Worm (Caenorhabditis elegans) whole organism, L2 larva: ENCODE data around the gene nasp-1.
A peak's percentile ranks its signal among the peaks of the same experiment; 100 is the strongest.

Experiments used
- C34F6.9 ChIP-seq: fragments of 150-350 bp; optimal IDR thresholded peaks from 2 replicates; lab custom pipeline; 2014; ENCODE audit warnings: missing biosample characterization, missing genetic modification characterization
- F13H6.1 ChIP-seq: sonication (generic microtip); optimal IDR thresholded peaks from 2 replicates; lab custom pipeline; 2016; ENCODE audit warnings: missing genetic modification characterization, missing compliant biosample characterization
- ZK546.5 ChIP-seq: sonication (generic microtip); optimal IDR thresholded peaks from 2 replicates; lab custom pipeline; 2017; ENCODE audit warnings: missing biosample characterization, missing genetic modification characterization
- alr-1 ChIP-seq: fragments of 150-350 bp; optimal IDR thresholded peaks from 2 replicates; lab custom pipeline; 2014; ENCODE audit warnings: missing biosample characterization, missing genetic modification characterization
- aly-2 ChIP-seq: fragments of 150-350 bp; optimal IDR thresholded peaks from 2 replicates; lab custom pipeline; 2014; ENCODE audit warnings: missing biosample characterization, missing genetic modification characterization
- ama-1 ChIP-seq: fragments of 150-350 bp; optimal IDR thresholded peaks from 2 replicates; lab custom pipeline; 2018; ENCODE audit warnings: inconsistent platforms
- blmp-1 ChIP-seq: sonication (generic microtip); optimal IDR thresholded peaks from 2 replicates; lab custom pipeline; 2017; ENCODE audit warnings: missing genetic modification characterization, mild to moderate bottlenecking, missing compliant biosample characterization, antibody characterized with exemption, moderate library complexity; ENCODE audit not compliant: insufficient read depth
- ceh-16 ChIP-seq: fragments of 150-350 bp; optimal IDR thresholded peaks from 2 replicates; lab custom pipeline; 2014; ENCODE audit warnings: missing biosample characterization, missing genetic modification characterization
- crh-2 ChIP-seq: sonication (generic microtip); optimal IDR thresholded peaks from 2 replicates; lab custom pipeline; 2017; ENCODE audit warnings: missing biosample characterization, missing genetic modification characterization
- dmd-4 ChIP-seq: sonication (generic microtip); optimal IDR thresholded peaks from 2 replicates; lab custom pipeline; 2017; ENCODE audit warnings: missing biosample characterization, missing genetic modification characterization
- egl-27 ChIP-seq: sonication (generic microtip); optimal IDR thresholded peaks from 3 replicates; lab custom pipeline; 2017; ENCODE audit warnings: missing biosample characterization, missing genetic modification reagents, missing genetic modification characterization
- fos-1 ChIP-seq: fragments of 150-350 bp; optimal IDR thresholded peaks from 2 replicates; lab custom pipeline; 2014; ENCODE audit warnings: missing biosample characterization, missing genetic modification characterization
- gmeb-1 ChIP-seq: fragments of 150-350 bp; optimal IDR thresholded peaks from 2 replicates; lab custom pipeline; 2014; ENCODE audit warnings: missing biosample characterization, missing genetic modification characterization
- lin-11 ChIP-seq: fragments of 150-350 bp; sonication (generic microtip); optimal IDR thresholded peaks from 2 replicates; lab custom pipeline; 2014; ENCODE audit warnings: missing biosample characterization, missing genetic modification characterization, inconsistent platforms, mixed read lengths
- lin-13 ChIP-seq: fragments of 150-350 bp; optimal IDR thresholded peaks from 2 replicates; lab custom pipeline; 2014; ENCODE audit warnings: missing biosample characterization, missing genetic modification reagents, missing genetic modification characterization
- lin-39 ChIP-seq: fragments of 150-350 bp; optimal IDR thresholded peaks from 2 replicates; lab custom pipeline; 2014; ENCODE audit warnings: missing biosample characterization, missing genetic modification reagents, missing genetic modification characterization
- lsy-2 ChIP-seq, 2 experiments: fragments of 150-350 bp in 1 of 2; sonication (generic microtip) in 1 of 2; optimal IDR thresholded peaks; 2 replicates each; lab custom pipeline; 2014 to 2017; ENCODE audit warnings: missing biosample characterization in 2 of 2, missing genetic modification characterization in 2 of 2
- mbf-1 ChIP-seq: sonication (generic microtip); optimal IDR thresholded peaks from 2 replicates; lab custom pipeline; 2017; ENCODE audit warnings: missing biosample characterization, missing genetic modification characterization
- mdl-1 ChIP-seq, 2 experiments: fragments of 150-350 bp in 1 of 2; sonication (generic microtip) in 1 of 2; optimal IDR thresholded peaks; 2 replicates each; lab custom pipeline; 2017; ENCODE audit warnings: missing biosample characterization in 2 of 2, missing genetic modification characterization in 2 of 2
- nhr-129 ChIP-seq: fragments of 150-350 bp; optimal IDR thresholded peaks from 2 replicates; lab custom pipeline; 2014; ENCODE audit warnings: missing biosample characterization, missing genetic modification characterization
- nhr-21 ChIP-seq: fragments of 150-350 bp; optimal IDR thresholded peaks from 2 replicates; lab custom pipeline; 2014; ENCODE audit warnings: missing biosample characterization, missing genetic modification characterization
- nhr-77 ChIP-seq: fragments of 150-350 bp; optimal IDR thresholded peaks from 2 replicates; lab custom pipeline; 2014; ENCODE audit warnings: missing biosample characterization, missing genetic modification characterization
- peb-1 ChIP-seq: fragments of 150-350 bp; optimal IDR thresholded peaks from 2 replicates; lab custom pipeline; 2014; ENCODE audit warnings: missing biosample characterization, missing genetic modification characterization
- sma-3 ChIP-seq: sonication (generic microtip); optimal IDR thresholded peaks from 2 replicates; lab custom pipeline; 2016; ENCODE audit warnings: missing genetic modification reagents, missing genetic modification characterization, missing compliant biosample characterization
- sma-9 ChIP-seq, 2 experiments: fragments of 150-350 bp in 1 of 2; sonication (generic microtip) in 1 of 2; optimal IDR thresholded peaks; 2 replicates each; lab custom pipeline; 2014 to 2016; ENCODE audit warnings: missing genetic modification characterization in 2 of 2, mild to moderate bottlenecking in 1 of 2, missing biosample characterization in 1 of 2, missing compliant biosample characterization in 1 of 2, missing genetic modification reagents in 1 of 2, moderate library complexity in 1 of 2
- snpc-4 ChIP-seq: fragments of 150-350 bp; optimal IDR thresholded peaks from 2 replicates; lab custom pipeline; 2014; ENCODE audit warnings: missing biosample characterization, missing genetic modification characterization

nasp-1 gene

ce11 chrII:11149866-11150685, 43.7 kb downstream of the nasp-1 start:
- TF ChIP-seq fos-1 (tag; lab: Kevin White, UChicago) (peak; percentile 4), lin-39 (no peak), aly-2 (tag; lab: Kevin White, UChicago) (no peak), lin-13 (GFP tag; lab: Kevin White, UChicago) (peak; percentile 8), gmeb-1 (tag; lab: Kevin White, UChicago) (peak; percentile 40), sma-9 (GFP tag; optimal IDR thresholded peaks at IDR 0.05; lab: Kevin White, UChicago) (peak; percentile 45), sma-9 (tag; optimal IDR thresholded peaks at IDR 0.05; lab: Kevin White, UChicago) (no peak), nhr-129 (tag; lab: Kevin White, UChicago) (peak; percentile 26)
- TF ChIP-seq, all 48 proteins: peak for 5

ce11 chrII:11150976-11151375, 44.6 kb downstream of the nasp-1 start:
- TF ChIP-seq mdl-1 (tag; optimal IDR thresholded peaks at IDR 0.05; lab: Kevin White, UChicago) (no peak), crh-2 (tag; lab: Kevin White, UChicago) (peak; percentile 62), blmp-1 (tag; lab: Kevin White, UChicago) (no peak), F13H6.1 (tag; lab: Kevin White, UChicago) (peak; percentile 69), nhr-21 (tag; lab: Kevin White, UChicago) (no peak), sma-9 (GFP tag; optimal IDR thresholded peaks at IDR 0.05; lab: Kevin White, UChicago) (peak; percentile 63), sma-9 (tag; optimal IDR thresholded peaks at IDR 0.05; lab: Kevin White, UChicago) (no peak), gmeb-1 (tag; lab: Kevin White, UChicago) (peak; percentile 53), lin-11 (tag; lab: Kevin White, UChicago) (no peak), lsy-2 (tag; optimal IDR thresholded peaks at IDR 0.05; lab: Kevin White, UChicago) (peak in 1 of 2 experiments; percentile 2), nhr-129 (tag; lab: Kevin White, UChicago) (no peak), sma-3 (GFP tag; lab: Kevin White, UChicago) (peak; percentile 40), fos-1 (tag; lab: Kevin White, UChicago) (peak; percentile 56), ceh-16 (no peak), ama-1 (lab: Kevin White, UChicago) (peak; percentile 0)
- TF ChIP-seq, all 48 proteins: peak for 8

ce11 chrII:11152495-11152894, 46.1 kb downstream of the nasp-1 start, which contains the start of gene pqm-1:
Gene pqm-1 (minus strand): TSS chrII:11152595.
- TF ChIP-seq gmeb-1 (tag; lab: Kevin White, UChicago) (no peak), nhr-21 (tag; lab: Kevin White, UChicago) (no peak), dmd-4 (tag; lab: Kevin White, UChicago) (no peak), ZK546.5 (tag; lab: Kevin White, UChicago) (no peak), nhr-77 (tag; lab: Kevin White, UChicago) (no peak), mbf-1 (tag; lab: Kevin White, UChicago) (no peak), blmp-1 (tag; lab: Kevin White, UChicago) (no peak), nhr-129 (tag; lab: Kevin White, UChicago) (no peak), alr-1 (tag; lab: Kevin White, UChicago) (no peak), snpc-4 (tag; lab: Kevin White, UChicago) (no peak), F13H6.1 (tag; lab: Kevin White, UChicago) (no peak), crh-2 (tag; lab: Kevin White, UChicago) (no peak), ceh-16 (no peak), C34F6.9 (tag; lab: Kevin White, UChicago) (no peak)

ce11 chrII:11153080-11153479, 46.7 kb downstream of the nasp-1 start:
- TF ChIP-seq sma-9 (GFP tag; optimal IDR thresholded peaks at IDR 0.05; lab: Kevin White, UChicago) (peak; percentile 33), sma-9 (tag; optimal IDR thresholded peaks at IDR 0.05; lab: Kevin White, UChicago) (no peak), egl-27 (tag; lab: Kevin White, UChicago) (no peak), fos-1 (tag; lab: Kevin White, UChicago) (peak; percentile 55)

ce11 chrII:11153800-11154199, 47.4 kb downstream of the nasp-1 start:
- TF ChIP-seq fos-1 (tag; lab: Kevin White, UChicago) (peak; percentile 68), blmp-1 (tag; lab: Kevin White, UChicago) (peak; percentile 13), peb-1 (tag; lab: Kevin White, UChicago) (no peak)

- TF ChIP-seq F13H6.1 (tag; lab: Kevin White, UChicago) (no peak), crh-2 (tag; lab: Kevin White, UChicago) (peak; percentile 14), C34F6.9 (tag; lab: Kevin White, UChicago) (no peak)
- TF ChIP-seq, all 48 proteins: peak for 1
Measured at ce11 chrII:11154957-11155356, 48.5 kb downstream of the nasp-1 start.
